Fruit fly (Drosophila melanogaster) whole organism, adult: ENCODE results near the gene LUBEL.

ENCODE experiments used
- CG33017 ChIP-seq: fragments of 200-800 bp; sonication (Bioruptor generic); optimal IDR thresholded peaks from 2 replicates; lab custom pipeline; 2018; ENCODE audit warnings: missing biosample characterization, mild to moderate bottlenecking, missing genetic modification characterization, moderate library complexity
- Clk ChIP-seq: fragments of 200-800 bp; sonication (Bioruptor generic); optimal IDR thresholded peaks from 2 replicates; lab custom pipeline; 2017; ENCODE audit warnings: missing biosample characterization, missing genetic modification characterization
- Hr96 ChIP-seq: fragments of 200-800 bp; sonication (Bioruptor generic); optimal IDR thresholded peaks from 2 replicates; lab custom pipeline; 2016; ENCODE audit warnings: missing biosample characterization, missing genetic modification characterization
- bab1 ChIP-seq: fragments of 200-800 bp; sonication (Bioruptor generic); optimal IDR thresholded peaks from 3 replicates; lab custom pipeline; 2019; ENCODE audit warnings: missing biosample characterization, mild to moderate bottlenecking, missing genetic modification characterization, moderate library complexity
- kay ChIP-seq: fragments of 200-800 bp; sonication (Bioruptor generic); peaks from one replicate; lab custom pipeline; 2016; ENCODE audit warnings: missing biosample characterization, missing genetic modification characterization, borderline replicate concordance
- toe ChIP-seq: fragments of 200-800 bp; sonication (Bioruptor generic); optimal IDR thresholded peaks from 2 replicates; lab custom pipeline; 2016; ENCODE audit warnings: missing biosample characterization, missing genetic modification characterization

DNA sequence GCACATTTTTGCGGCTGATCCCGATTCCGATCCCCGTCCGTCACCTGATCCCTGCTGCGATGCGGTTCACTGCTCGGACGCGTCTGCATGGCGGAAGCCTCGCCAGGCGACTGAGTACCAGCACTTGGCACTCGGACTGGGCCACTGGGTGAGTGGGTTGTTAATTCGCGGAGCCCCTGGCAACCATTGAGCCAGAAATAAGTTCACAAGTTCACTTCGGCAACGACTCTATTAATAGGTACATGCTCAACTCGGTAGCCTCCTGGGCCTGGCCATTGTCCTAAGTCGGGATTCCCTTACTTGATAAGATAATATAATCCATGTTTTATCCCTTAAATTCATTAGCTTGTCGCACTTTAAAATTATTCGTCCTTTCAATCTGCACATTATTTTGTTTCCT is 32.5 kb downstream of the LUBEL start, which contains the start of gene TTLL3A:
- TF ChIP-seq toe (GFP tag; lab: Kevin White, UChicago) (no peak), Clk (GFP tag; lab: Kevin White, UChicago) (no peak), kay (GFP tag; lab: Kevin White, UChicago) (no peak), Hr96 (GFP tag; lab: Kevin White, UChicago) (no peak), bab1 (GFP tag; lab: Kevin White, UChicago) (no peak), CG33017 (tag; lab: Kevin White, UChicago) (no peak)
